Fruit fly (Drosophila melanogaster) whole organism, embryonic: ENCODE data around the gene Oseg1.

Source experiments
- Asciz ChIP-seq: fragments of 200-800 bp; sonication (Bioruptor generic); optimal IDR thresholded peaks from 2 replicates; lab custom pipeline; 2017; ENCODE audit warnings: missing biosample characterization, mild to moderate bottlenecking, missing genetic modification characterization, missing genetic modification reagents
- BtbVII ChIP-seq: fragments of 200-800 bp; sonication (Bioruptor generic); optimal IDR thresholded peaks from 3 replicates; lab custom pipeline; 2017; ENCODE audit warnings: missing biosample characterization, mild to moderate bottlenecking, missing genetic modification characterization
- CG10147 ChIP-seq: fragments of 200-800 bp; sonication (Bioruptor generic); optimal IDR thresholded peaks from 2 replicates; lab custom pipeline; 2019; ENCODE audit warnings: missing biosample characterization, mild to moderate bottlenecking, missing genetic modification characterization, moderate library complexity
- CG10209 ChIP-seq: fragments of 200-800 bp; sonication (Bioruptor generic); optimal IDR thresholded peaks from 3 replicates; lab custom pipeline; 2017; ENCODE audit warnings: missing biosample characterization, mild to moderate bottlenecking, missing genetic modification characterization, missing genetic modification reagents
- CG10462 ChIP-seq: fragments of 200-800 bp; sonication (Bioruptor generic); optimal IDR thresholded peaks from 2 replicates; lab custom pipeline; 2016; ENCODE audit warnings: missing biosample characterization, missing genetic modification characterization
- CG10959 ChIP-seq: fragments of 200-800 bp; sonication (Bioruptor generic); IDR thresholded peaks from 2 replicates; pipeline ENCODE4 v1.3.6; 2022; ENCODE audit warnings: missing biosample characterization, missing genetic modification characterization
- CG11398 ChIP-seq: fragments of 200-800 bp; sonication (Bioruptor generic); optimal IDR thresholded peaks from 2 replicates; lab custom pipeline; 2016; ENCODE audit warnings: missing biosample characterization, missing genetic modification characterization
- CG12391 ChIP-seq: fragments of 200-800 bp; sonication (Bioruptor generic); optimal IDR thresholded peaks from 3 replicates; lab custom pipeline; 2018; ENCODE audit warnings: missing biosample characterization, mild to moderate bottlenecking, missing genetic modification characterization, moderate library complexity
- CG12659 ChIP-seq: fragments of 200-800 bp; sonication (Bioruptor generic); optimal IDR thresholded peaks from 3 replicates; lab custom pipeline; 2017; ENCODE audit warnings: mild to moderate bottlenecking, missing biosample characterization, missing genetic modification reagents, missing genetic modification characterization
- CG12769 ChIP-seq: fragments of 200-800 bp; sonication (Bioruptor generic); optimal IDR thresholded peaks from 2 replicates; lab custom pipeline; 2019; ENCODE audit warnings: missing biosample characterization, mild to moderate bottlenecking, missing genetic modification characterization, moderate library complexity
- CG13424 ChIP-seq: fragments of 200-800 bp; sonication (Bioruptor generic); optimal IDR thresholded peaks from 2 replicates; lab custom pipeline; 2019; ENCODE audit warnings: missing biosample characterization, mild to moderate bottlenecking, missing genetic modification characterization, moderate library complexity
- CG15479 ChIP-seq: fragments of 200-800 bp; sonication (Bioruptor generic); optimal IDR thresholded peaks from 3 replicates; lab custom pipeline; 2019; ENCODE audit warnings: missing biosample characterization, mild to moderate bottlenecking, missing genetic modification characterization, moderate library complexity
- CG16815 ChIP-seq: fragments of 200-800 bp; sonication (Bioruptor generic); optimal IDR thresholded peaks from 3 replicates; lab custom pipeline; 2017; ENCODE audit warnings: missing biosample characterization, mild to moderate bottlenecking, missing genetic modification characterization
- CG17612 ChIP-seq: fragments of 200-800 bp; sonication (Bioruptor generic); IDR thresholded peaks from 2 replicates; pipeline ENCODE4 v1.3.6; 2022; ENCODE audit warnings: missing biosample characterization, missing genetic modification characterization
- CG3065 ChIP-seq: fragments of 200-800 bp; sonication (Bioruptor generic); optimal IDR thresholded peaks from 2 replicates; lab custom pipeline; 2016; ENCODE audit warnings: missing biosample characterization, missing genetic modification characterization
- CG31224 ChIP-seq: fragments of 200-800 bp; sonication (Bioruptor generic); IDR thresholded peaks from 2 replicates; pipeline ENCODE4 v1.3.6; 2022; ENCODE audit warnings: missing biosample characterization, missing genetic modification characterization
- CG34376 ChIP-seq: fragments of 200-800 bp; sonication (Bioruptor generic); optimal IDR thresholded peaks from 2 replicates; lab custom pipeline; 2018; ENCODE audit warnings: missing biosample characterization, mild to moderate bottlenecking, missing genetic modification characterization
- CG34422 ChIP-seq: fragments of 200-800 bp; sonication (Bioruptor generic); IDR thresholded peaks from 3 replicates; pipeline ENCODE4 v1.3.6; 2022; ENCODE audit warnings: missing biosample characterization, missing genetic modification characterization
- CG42726 ChIP-seq: fragments of 200-800 bp; sonication (Bioruptor generic); IDR thresholded peaks from 2 replicates; pipeline ENCODE4 v1.3.6; 2022; ENCODE audit warnings: missing biosample characterization, missing genetic modification characterization; ENCODE audit not compliant: partially characterized antibody
- CG4854 ChIP-seq: fragments of 200-800 bp; sonication (Bioruptor generic); optimal IDR thresholded peaks from 2 replicates; lab custom pipeline; 2016; ENCODE audit warnings: missing biosample characterization, missing genetic modification characterization, inconsistent platforms
- CG6683 ChIP-seq: fragments of 200-800 bp; sonication (Bioruptor generic); optimal IDR thresholded peaks from 2 replicates; lab custom pipeline; 2017; ENCODE audit warnings: missing biosample characterization, mild to moderate bottlenecking, missing genetic modification characterization, missing genetic modification reagents
- CG7357 ChIP-seq: fragments of 200-800 bp; sonication (Bioruptor generic); IDR thresholded peaks from 3 replicates; pipeline ENCODE4 v1.3.6; 2022; ENCODE audit warnings: missing biosample characterization, missing genetic modification characterization
- CG7786 ChIP-seq: fragments of 200-800 bp; sonication (Bioruptor generic); optimal IDR thresholded peaks from 2 replicates; lab custom pipeline; 2016; ENCODE audit warnings: missing biosample characterization, missing genetic modification characterization
- CG8944 ChIP-seq: fragments of 200-800 bp; sonication (Bioruptor generic); optimal IDR thresholded peaks from 3 replicates; lab custom pipeline; 2016; ENCODE audit warnings: missing biosample characterization, missing genetic modification characterization
- CG9797 ChIP-seq: fragments of 200-800 bp; sonication (Bioruptor generic); optimal IDR thresholded peaks from 3 replicates; lab custom pipeline; 2018; ENCODE audit warnings: missing biosample characterization, mild to moderate bottlenecking, missing genetic modification characterization
- D19A ChIP-seq: fragments of 200-800 bp; optimal IDR thresholded peaks from 3 replicates; lab custom pipeline; 2019; ENCODE audit warnings: missing biosample characterization, mild to moderate bottlenecking, missing genetic modification characterization, moderate library complexity
- D19B ChIP-seq: fragments of 200-800 bp; sonication (Bioruptor generic); optimal IDR thresholded peaks from 2 replicates; lab custom pipeline; 2017; ENCODE audit warnings: missing biosample characterization, mild to moderate bottlenecking, missing genetic modification characterization
- Gsc ChIP-seq: fragments of 200-800 bp; sonication (Bioruptor generic); IDR thresholded peaks from 2 replicates; pipeline ENCODE4 v1.3.6; 2022; ENCODE audit warnings: missing biosample characterization, missing genetic modification characterization
- Hr51 ChIP-seq, 2 experiments: fragments of 200-800 bp; sonication (Bioruptor generic); optimal IDR thresholded peaks; 2 replicates in 1 of 2; 3 replicates in 1 of 2; lab custom pipeline; 2016 to 2018; ENCODE audit warnings: missing biosample characterization in 2 of 2, missing genetic modification characterization in 2 of 2, mild to moderate bottlenecking in 1 of 2, moderate library complexity in 1 of 2
- Lim3 ChIP-seq: fragments of 200-800 bp; sonication (Bioruptor generic); IDR thresholded peaks from 2 replicates; pipeline ENCODE4 v1.3.6; 2022; ENCODE audit warnings: missing biosample characterization, missing genetic modification characterization
- Mad ChIP-seq: fragments of 200-800 bp; sonication (Bioruptor generic); optimal IDR thresholded peaks from 2 replicates; lab custom pipeline; 2016; ENCODE audit warnings: missing biosample characterization, missing genetic modification characterization
- NfI ChIP-seq: fragments of 200-800 bp; sonication (Bioruptor generic); optimal IDR thresholded peaks from 3 replicates; lab custom pipeline; 2018; ENCODE audit warnings: missing biosample characterization, mild to moderate bottlenecking, missing genetic modification characterization, moderate library complexity
- Side ChIP-seq: fragments of 200-800 bp; sonication (Bioruptor generic); optimal IDR thresholded peaks from 2 replicates; lab custom pipeline; 2016; ENCODE audit warnings: missing biosample characterization, missing genetic modification characterization
- TFAM ChIP-seq: fragments of 200-800 bp; sonication (Bioruptor generic); optimal IDR thresholded peaks from 2 replicates; lab custom pipeline; 2017; ENCODE audit warnings: missing biosample characterization, missing genetic modification characterization, inconsistent platforms
- Tbp ChIP-seq: fragments of >200 bp; optimal IDR thresholded peaks from 2 replicates; lab custom pipeline; 2018; ENCODE audit warnings: missing biosample characterization, missing genetic modification characterization
- Trl ChIP-seq, 3 experiments: fragments of >200 bp in 2 of 3; fragments of 200-800 bp in 1 of 3; sonication (Bioruptor generic) in 1 of 3; optimal IDR thresholded peaks; 2 replicates in 1 of 3; 3 replicates in 2 of 3; lab custom pipeline; 2016 to 2017; ENCODE audit warnings: missing biosample characterization in 1 of 3, missing genetic modification characterization in 1 of 3
- ato ChIP-seq: fragments of 200-800 bp; sonication (Bioruptor generic); IDR thresholded peaks from 2 replicates; pipeline ENCODE4 v1.3.6; 2022; ENCODE audit warnings: missing biosample characterization, missing genetic modification characterization; ENCODE audit not compliant: partially characterized antibody
- cas ChIP-seq: fragments of 200-800 bp; sonication (Bioruptor generic); IDR thresholded peaks from 2 replicates; pipeline ENCODE4 v1.3.6; 2022; ENCODE audit warnings: missing biosample characterization, missing genetic modification characterization
- hth ChIP-seq: fragments of >200 bp; optimal IDR thresholded peaks from 2 replicates; lab custom pipeline; 2017; ENCODE audit warnings: inconsistent platforms
- jing ChIP-seq: fragments of 200-800 bp; sonication (Bioruptor generic); optimal IDR thresholded peaks from 2 replicates; lab custom pipeline; 2018; ENCODE audit warnings: missing biosample characterization, mild to moderate bottlenecking, missing genetic modification characterization
- jumu ChIP-seq: fragments of 200-800 bp; sonication (Bioruptor generic); optimal IDR thresholded peaks from 3 replicates; lab custom pipeline; 2016; ENCODE audit warnings: missing biosample characterization, missing genetic modification characterization
- kni ChIP-seq: fragments of 200-800 bp; sonication (Bioruptor generic); optimal IDR thresholded peaks from 3 replicates; lab custom pipeline; 2017; ENCODE audit warnings: mild to moderate bottlenecking, missing biosample characterization, missing genetic modification reagents, missing genetic modification characterization
- luna ChIP-seq: fragments of 200-800 bp; sonication (Bioruptor generic); optimal IDR thresholded peaks from 2 replicates; lab custom pipeline; 2016; ENCODE audit warnings: missing biosample characterization, missing genetic modification characterization
- nau ChIP-seq: fragments of 200-800 bp; sonication (Bioruptor generic); optimal IDR thresholded peaks from 3 replicates; lab custom pipeline; 2017; ENCODE audit warnings: missing biosample characterization, mild to moderate bottlenecking, missing genetic modification characterization, missing genetic modification reagents
- pzg ChIP-seq: fragments of 200-800 bp; sonication (Bioruptor generic); optimal IDR thresholded peaks from 3 replicates; lab custom pipeline; 2018; ENCODE audit warnings: missing biosample characterization, mild to moderate bottlenecking, missing genetic modification characterization, moderate library complexity
- repo ChIP-seq: fragments of 200-800 bp; sonication (Bioruptor generic); optimal IDR thresholded peaks from 2 replicates; lab custom pipeline; 2016; ENCODE audit warnings: missing biosample characterization, missing genetic modification characterization
- tgo ChIP-seq: fragments of 200-800 bp; sonication (Bioruptor generic); IDR thresholded peaks from 3 replicates; pipeline ENCODE4 v1.3.6; 2022; ENCODE audit warnings: missing biosample characterization, missing genetic modification characterization
- tio ChIP-seq: fragments of 200-800 bp; sonication (Bioruptor generic); optimal IDR thresholded peaks from 2 replicates; lab custom pipeline; 2017; ENCODE audit warnings: missing biosample characterization, missing genetic modification characterization, inconsistent platforms
- toy ChIP-seq: fragments of 200-800 bp; sonication (Bioruptor generic); IDR thresholded peaks from 2 replicates; pipeline ENCODE4 v1.3.6; 2022; ENCODE audit warnings: missing biosample characterization, missing genetic modification characterization
- unpg ChIP-seq: fragments of 200-800 bp; sonication (Bioruptor generic); optimal IDR thresholded peaks from 3 replicates; lab custom pipeline; 2018; ENCODE audit warnings: missing biosample characterization, mild to moderate bottlenecking, missing genetic modification characterization, moderate library complexity
- usp ChIP-seq: fragments of >200 bp; optimal IDR thresholded peaks from 2 replicates; lab custom pipeline; 2017; ENCODE audit warnings: missing biosample characterization, missing genetic modification characterization

Gene Oseg1

DNA sequence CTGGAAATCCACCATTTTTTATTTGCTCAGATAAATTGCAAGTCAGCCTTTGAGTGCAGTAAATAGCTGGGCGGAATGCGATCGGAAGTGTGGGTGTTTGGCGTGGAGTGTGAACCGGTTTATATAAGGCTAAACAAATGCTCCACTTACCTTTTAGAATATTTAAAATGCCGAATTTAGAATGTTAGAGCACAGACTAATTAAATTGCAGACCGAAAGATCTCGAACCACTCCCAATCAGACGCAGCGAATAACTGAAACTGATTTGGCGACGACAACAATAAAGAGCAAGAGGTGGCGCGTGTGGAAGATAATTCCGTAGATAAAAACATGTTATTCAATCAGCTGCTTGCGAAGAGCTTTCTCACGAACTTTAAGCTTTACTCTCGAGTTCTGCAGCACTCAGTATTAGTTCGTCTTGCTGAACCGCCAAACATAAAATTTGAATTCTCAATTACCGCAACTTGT is 51.9 kb downstream of the Oseg1 start, which contains the start of gene Idh (continued):
- TF ChIP-seq CG31224 (GFP tag; lab: Robert Waterston, UW) (no peak), CG42726 (GFP tag; lab: Robert Waterston, UW) (peak; percentile 37; the same call in 1 of the 2 replicates), CG13424 (tag; lab: Kevin White, UChicago) (no peak), hth (lab: Kevin White, UChicago) (no peak), Gsc (GFP tag; lab: Robert Waterston, UW) (no peak), luna (GFP tag; lab: Kevin White, UChicago) (no peak), CG9797 (GFP tag; lab: Kevin White, UChicago) (no peak), usp (no peak), toy (GFP tag; lab: Robert Waterston, UW) (no peak), ato (0 out of 2 replicates have a peak, but pooled peaks have one; percentile 17), nau (GFP tag; lab: Kevin White, UChicago) (no peak), CG12391 (no peak), CG7357 (GFP tag; lab: Robert Waterston, UW) (no peak), unpg (GFP tag; lab: Kevin White, UChicago) (peak; percentile 21), NfI (GFP tag; lab: Kevin White, UChicago) (peak; percentile 31), CG12659 (GFP tag; lab: Kevin White, UChicago) (peak; percentile 24), CG4854 (GFP tag; lab: Kevin White, UChicago) (no peak), tgo (GFP tag; lab: Robert Waterston, UW) (no peak), CG7786 (no peak), D19A (tag; lab: Kevin White, UChicago) (no peak), Asciz (GFP tag; lab: Kevin White, UChicago) (no peak), CG15479 (GFP tag; lab: Kevin White, UChicago) (no peak), CG10147 (peak; percentile 5), CG10462 (GFP tag; lab: Kevin White, UChicago) (no peak), Trl (optimal IDR thresholded peaks at IDR 0.05; lab: Kevin White, UChicago) (no peak), Trl (GFP tag; optimal IDR thresholded peaks at IDR 0.05; lab: Kevin White, UChicago) (no peak), CG34376 (GFP tag; lab: Kevin White, UChicago) (peak; percentile 96), CG10959 (GFP tag; lab: Robert Waterston, UW) (no peak), BtbVII (GFP tag; lab: Kevin White, UChicago) (peak; percentile 2), cas (GFP tag; lab: Robert Waterston, UW) (no peak), Lim3 (GFP tag; lab: Robert Waterston, UW) (no peak), repo (GFP tag; lab: Kevin White, UChicago) (no peak), tio (no peak), pzg (GFP tag; lab: Kevin White, UChicago) (peak; percentile 65), CG8944 (GFP tag; lab: Kevin White, UChicago) (no peak), jumu (GFP tag; lab: Kevin White, UChicago) (no peak), D19B (GFP tag; lab: Kevin White, UChicago) (no peak), CG10209 (GFP tag; lab: Kevin White, UChicago) (no peak), CG34422 (GFP tag; lab: Robert Waterston, UW) (peak; percentile 71; the same call in 1 of the 3 replicates), kni (GFP tag; lab: Kevin White, UChicago) (peak; percentile 89), CG6683 (peak; percentile 5), CG3065 (GFP tag; lab: Kevin White, UChicago) (no peak), jing (no peak), Side (GFP tag; lab: Kevin White, UChicago) (no peak), TFAM (GFP tag; lab: Kevin White, UChicago) (no peak), Mad (no peak), CG17612 (GFP tag; lab: Robert Waterston, UW) (no peak), CG12769 (tag; lab: Kevin White, UChicago) (no peak), Tbp (GFP tag; lab: Kevin White, UChicago) (no peak), CG16815 (GFP tag; lab: Kevin White, UChicago) (no peak), CG11398 (GFP tag; lab: Kevin White, UChicago) (no peak), Hr51 (GFP tag; optimal IDR thresholded peaks at IDR 0.05; lab: Kevin White, UChicago) (peak in 1 of 2 experiments; percentile 29)
